Fruit fly (Drosophila melanogaster): ENCODE data around the gene CG15646.
A peak's percentile ranks its signal among the peaks of the same experiment; 100 is the strongest.

CG15646 gene

DNA sequence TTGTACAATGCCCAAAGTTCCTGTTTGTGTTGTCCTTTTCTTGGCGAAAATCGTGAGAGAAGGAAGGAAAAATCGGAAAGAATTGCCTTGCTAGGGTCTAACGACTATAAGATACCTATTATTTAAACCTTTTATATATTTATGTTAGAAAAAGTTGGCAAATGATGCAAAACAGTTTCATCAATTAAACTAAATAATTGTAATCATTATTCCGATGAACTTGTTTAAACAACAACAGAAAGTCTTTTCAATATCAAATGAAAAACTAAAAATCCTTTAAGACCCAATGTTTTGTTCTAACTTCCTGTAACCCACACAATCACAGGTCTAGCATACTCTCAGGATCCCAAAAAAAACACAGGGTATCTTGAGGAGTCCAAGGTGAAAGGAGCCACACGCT lies 3.5 kb upstream of the CG15646 start:
- TF ChIP-seq CG10348 (GFP tag; IDR thresholded peaks at IDR 0.05) (no peak), gl (tag; optimal IDR thresholded peaks at IDR 0.05) (no peak), rn (GFP tag; IDR thresholded peaks at IDR 0.05) (no peak), CG13204 (GFP tag; optimal IDR thresholded peaks at IDR 0.05) (no peak), D1 (tag; optimal IDR thresholded peaks at IDR 0.05) (no peak), CG17806 (tag; optimal IDR thresholded peaks at IDR 0.05) (no peak), CG8159 (tag; optimal IDR thresholded peaks at IDR 0.05) (no peak), CG4496 (GFP tag; IDR thresholded peaks at IDR 0.05) (no peak), Pif1A (GFP tag; optimal IDR thresholded peaks at IDR 0.05) (no peak), fd96Ca (GFP tag; IDR thresholded peaks at IDR 0.05) (no peak), Snoo (tag; optimal IDR thresholded peaks at IDR 0.05) (no peak), CG32121 (GFP tag; IDR thresholded peaks at IDR 0.05) (no peak), CG15710 (tag; optimal IDR thresholded peaks at IDR 0.05) (no peak)

DNA sequence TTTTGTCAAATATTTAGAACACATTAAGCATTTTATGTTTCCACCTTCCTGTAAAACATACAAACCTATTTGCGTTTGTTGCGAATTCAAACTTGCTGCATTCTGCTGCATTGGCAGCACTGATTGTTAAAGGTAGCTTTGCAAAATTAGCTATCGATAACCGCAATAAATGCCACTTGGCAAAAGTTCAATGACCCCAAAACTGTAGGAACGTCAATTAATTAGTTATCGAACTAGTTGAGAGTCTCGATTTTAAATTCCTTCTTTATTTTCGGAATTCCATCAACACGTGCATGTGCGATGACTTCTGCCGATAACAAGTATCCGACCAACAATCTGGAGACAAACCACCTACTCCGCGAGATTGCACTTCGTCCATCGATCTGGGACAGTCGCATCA lies 8.5 kb downstream of the CG15646 start, which contains the start of gene CG8119:
Gene CG8119 (plus strand): TSS at position 301 of the 400 bp plus-strand sequence.
- TF ChIP-seq fd96Ca (GFP tag; IDR thresholded peaks at IDR 0.05) (no peak), Snoo (tag; optimal IDR thresholded peaks at IDR 0.05) (no peak), CG32121 (GFP tag; IDR thresholded peaks at IDR 0.05) (no peak), CG15710 (tag; optimal IDR thresholded peaks at IDR 0.05) (no peak), CG12605 (GFP tag; IDR thresholded peaks at IDR 0.05) (no peak), Pif1A (GFP tag; optimal IDR thresholded peaks at IDR 0.05) (no peak), CG17806 (tag; optimal IDR thresholded peaks at IDR 0.05) (no peak), CG9948 (tag; optimal IDR thresholded peaks at IDR 0.05) (no peak), CG14655 (GFP tag; optimal IDR thresholded peaks at IDR 0.05) (no peak), CG13204 (GFP tag; optimal IDR thresholded peaks at IDR 0.05) (no peak), CG8159 (tag; optimal IDR thresholded peaks at IDR 0.05) (no peak), rn (GFP tag; IDR thresholded peaks at IDR 0.05) (no peak), Pif1B (GFP tag; optimal IDR thresholded peaks at IDR 0.05) (no peak), EcR (GFP tag; optimal IDR thresholded peaks at IDR 0.05) (no peak), CG8301 (tag; optimal IDR thresholded peaks at IDR 0.05) (no peak), Ets98B (GFP tag; IDR thresholded peaks at IDR 0.05) (no peak), CG34367 (tag; optimal IDR thresholded peaks at IDR 0.05) (no peak), gl (tag; optimal IDR thresholded peaks at IDR 0.05) (no peak), D1 (tag; optimal IDR thresholded peaks at IDR 0.05) (no peak), CG10348 (GFP tag; IDR thresholded peaks at IDR 0.05) (no peak)

dm6 chrX:15653364-15653809 lies 17.4 kb downstream of the CG15646 start:
- TF ChIP-seq D1 (tag; optimal IDR thresholded peaks at IDR 0.05) (peak; percentile 65), CG15710 (tag; optimal IDR thresholded peaks at IDR 0.05) (no peak), CG8301 (tag; optimal IDR thresholded peaks at IDR 0.05) (no peak)

DNA sequence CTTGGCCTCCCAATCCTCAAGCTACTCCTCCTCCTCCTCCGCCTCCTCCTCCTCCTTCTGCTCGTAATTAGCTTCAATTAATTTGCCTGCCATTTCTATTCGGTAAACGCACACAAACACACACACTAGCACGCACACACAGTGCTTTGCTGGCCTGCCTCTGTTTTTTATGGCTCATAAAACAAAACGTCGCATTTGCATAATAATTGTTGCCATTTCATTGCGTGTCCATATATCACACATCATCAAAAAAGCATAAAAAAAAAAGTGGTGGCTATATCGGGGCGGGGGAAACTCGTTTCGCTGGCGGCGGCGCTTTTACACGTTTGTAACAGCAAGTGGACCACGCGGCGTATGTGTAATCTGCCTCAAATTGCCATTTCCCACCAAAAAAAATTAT lies 19.3 kb downstream of the CG15646 start:
- no peak for TF ChIP-seq CG9948 (tag; optimal IDR thresholded peaks at IDR 0.05)
- no peak for TF ChIP-seq CG14655 (GFP tag; optimal IDR thresholded peaks at IDR 0.05)
- TF ChIP-seq CG10348 (GFP tag; IDR thresholded peaks at IDR 0.05), result no peak
- no peak for TF ChIP-seq fd96Ca (GFP tag; IDR thresholded peaks at IDR 0.05)
- 0 out of 3 replicates have a peak, but pooled peaks have one; percentile 15 for TF ChIP-seq CG4496 (GFP tag; IDR thresholded peaks at IDR 0.05)
- TF ChIP-seq Ets98B (GFP tag; IDR thresholded peaks at IDR 0.05), result no peak

- no peak for TF ChIP-seq CG8159 (tag; optimal IDR thresholded peaks at IDR 0.05)
- no peak for TF ChIP-seq EcR (GFP tag; optimal IDR thresholded peaks at IDR 0.05)
Measured at dm6 chrX:15649507-15649906, 21.3 kb downstream of the CG15646 start.

dm6 chrX:15648180-15648579 lies 22.6 kb downstream of the CG15646 start:
- TF ChIP-seq rn (GFP tag; IDR thresholded peaks at IDR 0.05) (no peak), Pif1B (GFP tag; optimal IDR thresholded peaks at IDR 0.05) (no peak), Snoo (tag; optimal IDR thresholded peaks at IDR 0.05) (no peak), CG13204 (GFP tag; optimal IDR thresholded peaks at IDR 0.05) (no peak), Pif1A (GFP tag; optimal IDR thresholded peaks at IDR 0.05) (no peak), CG14655 (GFP tag; optimal IDR thresholded peaks at IDR 0.05) (no peak), gl (tag; optimal IDR thresholded peaks at IDR 0.05) (no peak), CG9948 (tag; optimal IDR thresholded peaks at IDR 0.05) (no peak), CG10348 (GFP tag; IDR thresholded peaks at IDR 0.05) (no peak), CG15710 (tag; optimal IDR thresholded peaks at IDR 0.05) (no peak), Ets98B (GFP tag; IDR thresholded peaks at IDR 0.05) (no peak), CG17806 (tag; optimal IDR thresholded peaks at IDR 0.05) (no peak), CG8159 (tag; optimal IDR thresholded peaks at IDR 0.05) (no peak)

dm6 chrX:15646792-15647191 lies 24.0 kb downstream of the CG15646 start:
- no peak for TF ChIP-seq CG10348 (GFP tag; IDR thresholded peaks at IDR 0.05)
- TF ChIP-seq CG14655 (GFP tag; optimal IDR thresholded peaks at IDR 0.05), result no peak
- TF ChIP-seq CG15710 (tag; optimal IDR thresholded peaks at IDR 0.05), result no peak
- no peak for TF ChIP-seq CG4496 (GFP tag; IDR thresholded peaks at IDR 0.05)
- no peak for TF ChIP-seq CG17806 (tag; optimal IDR thresholded peaks at IDR 0.05)
- no peak for TF ChIP-seq D1 (tag; optimal IDR thresholded peaks at IDR 0.05)
- TF ChIP-seq CG8301 (tag; optimal IDR thresholded peaks at IDR 0.05), result no peak
- TF ChIP-seq Pif1B (GFP tag; optimal IDR thresholded peaks at IDR 0.05), result no peak
- no peak for TF ChIP-seq CG9948 (tag; optimal IDR thresholded peaks at IDR 0.05)
- no peak for TF ChIP-seq Pif1A (GFP tag; optimal IDR thresholded peaks at IDR 0.05)
- no peak for TF ChIP-seq CG32121 (GFP tag; IDR thresholded peaks at IDR 0.05)
